Worm (Caenorhabditis elegans) whole organism, L3 larva: Measurements from ENCODE around the gene srh-129.
A peak's percentile ranks its signal among the peaks of the same experiment; 100 is the strongest.

Experiments used
- ZK546.5 ChIP-seq: sonication (generic microtip); optimal IDR thresholded peaks from 2 replicates; lab custom pipeline; 2017; ENCODE audit warnings: missing biosample characterization, missing genetic modification characterization
- ceh-16 ChIP-seq: sonication (generic microtip); optimal IDR thresholded peaks from 2 replicates; lab custom pipeline; 2017; ENCODE audit warnings: missing biosample characterization, missing genetic modification characterization
- daf-12 ChIP-seq: fragments of 150-350 bp; optimal IDR thresholded peaks from 2 replicates; lab custom pipeline; 2014; ENCODE audit warnings: missing biosample characterization, missing genetic modification reagents, missing genetic modification characterization
- egl-27 ChIP-seq: sonication (generic microtip); optimal IDR thresholded peaks from 4 replicates; lab custom pipeline; 2017; ENCODE audit warnings: missing biosample characterization, missing genetic modification reagents, missing genetic modification characterization
- egl-5 ChIP-seq: fragments of 150-350 bp; optimal IDR thresholded peaks from 2 replicates; lab custom pipeline; 2017; ENCODE audit warnings: missing biosample characterization, missing genetic modification reagents, missing genetic modification characterization, inconsistent platforms
- elt-1 ChIP-seq: fragments of 150-350 bp; optimal IDR thresholded peaks from 2 replicates; lab custom pipeline; 2014; ENCODE audit warnings: missing biosample characterization, missing genetic modification characterization
- elt-2 ChIP-seq: sonication (generic microtip); optimal IDR thresholded peaks from 2 replicates; lab custom pipeline; 2016; ENCODE audit warnings: missing genetic modification reagents, mild to moderate bottlenecking, missing genetic modification characterization, missing compliant biosample characterization
- elt-3 ChIP-seq, 3 experiments: fragments of 150-350 bp in 1 of 3; sonication (generic microtip) in 2 of 3; optimal IDR thresholded peaks; 2 replicates in 2 of 3; 4 replicates in 1 of 3; lab custom pipeline; 2014 to 2017; ENCODE audit warnings: missing biosample characterization in 3 of 3, missing genetic modification characterization in 3 of 3
- eor-1 ChIP-seq, 2 experiments: fragments of 150-350 bp; optimal IDR thresholded peaks; 2 replicates each; lab custom pipeline; 2014 to 2018; ENCODE audit warnings: missing biosample characterization in 2 of 2, missing genetic modification characterization in 2 of 2
- fos-1 ChIP-seq: fragments of 150-350 bp; optimal IDR thresholded peaks from 2 replicates; lab custom pipeline; 2014; ENCODE audit warnings: missing biosample characterization, missing genetic modification characterization
- jun-1 ChIP-seq: fragments of 150-350 bp; optimal IDR thresholded peaks from 2 replicates; lab custom pipeline; 2014; ENCODE audit warnings: missing biosample characterization, missing genetic modification reagents, missing genetic modification characterization
- lin-15B ChIP-seq: fragments of 150-350 bp; optimal IDR thresholded peaks from 2 replicates; lab custom pipeline; 2014; ENCODE audit warnings: missing biosample characterization, missing genetic modification characterization
- lin-39 ChIP-seq: fragments of 150-350 bp; optimal IDR thresholded peaks from 2 replicates; lab custom pipeline; 2018; ENCODE audit warnings: missing biosample characterization, missing genetic modification reagents, missing genetic modification characterization
- lsy-12 ChIP-seq: sonication (generic microtip); optimal IDR thresholded peaks from 2 replicates; lab custom pipeline; 2016; ENCODE audit warnings: mild to moderate bottlenecking, missing genetic modification characterization, missing compliant biosample characterization
- mdl-1 ChIP-seq: fragments of 150-350 bp; optimal IDR thresholded peaks from 2 replicates; lab custom pipeline; 2014; ENCODE audit warnings: missing biosample characterization, missing genetic modification characterization
- mml-1 ChIP-seq: fragments of 150-350 bp; sonication (generic microtip); optimal IDR thresholded peaks from 3 replicates; lab custom pipeline; 2014; ENCODE audit warnings: missing biosample characterization, missing genetic modification characterization
- nhr-11 ChIP-seq: fragments of 150-350 bp; optimal IDR thresholded peaks from 2 replicates; lab custom pipeline; 2014; ENCODE audit warnings: missing biosample characterization, missing genetic modification characterization
- nhr-25 ChIP-seq: sonication (generic microtip); optimal IDR thresholded peaks from 2 replicates; lab custom pipeline; 2017; ENCODE audit warnings: missing biosample characterization, missing genetic modification characterization
- nhr-43 ChIP-seq: sonication (generic microtip); optimal IDR thresholded peaks from 2 replicates; lab custom pipeline; 2016; ENCODE audit warnings: mild to moderate bottlenecking, missing genetic modification characterization, missing compliant biosample characterization; ENCODE audit not compliant: poor library complexity, severe bottlenecking
- nhr-67 ChIP-seq: fragments of 150-350 bp; optimal IDR thresholded peaks from 2 replicates; lab custom pipeline; 2014; ENCODE audit warnings: missing biosample characterization, missing genetic modification characterization
- nhr-77 ChIP-seq: fragments of 150-350 bp; optimal IDR thresholded peaks from 2 replicates; lab custom pipeline; 2014; ENCODE audit warnings: missing biosample characterization, missing genetic modification characterization
- pha-4 ChIP-seq: fragments of 150-350 bp; optimal IDR thresholded peaks from 2 replicates; lab custom pipeline; 2014; ENCODE audit warnings: missing biosample characterization, missing genetic modification reagents, missing genetic modification characterization
- pqm-1 ChIP-seq: fragments of 150-350 bp; optimal IDR thresholded peaks from 2 replicates; lab custom pipeline; 2017; ENCODE audit warnings: missing biosample characterization, missing genetic modification characterization, inconsistent platforms
- sea-2 ChIP-seq: fragments of 150-350 bp; sonication (generic microtip); optimal IDR thresholded peaks from 4 replicates; lab custom pipeline; 2014; ENCODE audit warnings: missing biosample characterization, missing genetic modification reagents, missing genetic modification characterization
- skn-1 ChIP-seq: fragments of 150-350 bp; optimal IDR thresholded peaks from 2 replicates; lab custom pipeline; 2014; ENCODE audit warnings: missing biosample characterization, missing genetic modification characterization
- snpc-4 ChIP-seq: fragments of 150-350 bp; optimal IDR thresholded peaks from 2 replicates; lab custom pipeline; 2014; ENCODE audit warnings: missing biosample characterization, missing genetic modification characterization
- tbx-2 ChIP-seq: sonication (generic microtip); optimal IDR thresholded peaks from 2 replicates; lab custom pipeline; 2016; ENCODE audit warnings: mild to moderate bottlenecking, missing genetic modification characterization, missing compliant biosample characterization
- unc-62 ChIP-seq: fragments of 150-350 bp; sonication (generic microtip); optimal IDR thresholded peaks from 4 replicates; lab custom pipeline; 2014; ENCODE audit warnings: missing biosample characterization, missing genetic modification reagents, missing genetic modification characterization
- zag-1 ChIP-seq: fragments of 150-350 bp; optimal IDR thresholded peaks from 2 replicates; lab custom pipeline; 2014; ENCODE audit warnings: missing biosample characterization, missing genetic modification characterization
- ztf-11 ChIP-seq: fragments of 150-350 bp; optimal IDR thresholded peaks from 2 replicates; lab custom pipeline; 2014; ENCODE audit warnings: missing biosample characterization, missing genetic modification characterization
- ztf-4 ChIP-seq: fragments of 150-350 bp; optimal IDR thresholded peaks from 2 replicates; lab custom pipeline; 2014; ENCODE audit warnings: missing biosample characterization, missing genetic modification characterization

The srh-129 gene

ce11 chrV:5119679-5120078, 24.0 kb downstream of the srh-129 start, which contains the start of gene sid-1:
TSS of gene sid-1 (plus strand) at chrV:5119970.
- peak; percentile 23 for TF ChIP-seq pqm-1 (tag; lab: Kevin White, UChicago)
- TF ChIP-seq elt-2 (tag; lab: Kevin White, UChicago): peak; percentile 76
- TF ChIP-seq pha-4 (tag; lab: Kevin White, UChicago): peak; percentile 27
- TF ChIP-seq unc-62 (GFP tag; lab: Kevin White, UChicago): no peak

ce11 chrV:5119109-5119508, 24.6 kb downstream of the srh-129 start, which contains the start of gene C04F5.9:
TSS of gene C04F5.9 (minus strand) at chrV:5119209.
- TF ChIP-seq mdl-1 (tag; lab: Kevin White, UChicago) (no peak), sea-2 (GFP tag; lab: Kevin White, UChicago) (no peak), pqm-1 (tag; lab: Kevin White, UChicago) (no peak), lin-39 (no peak), elt-3 (tag; optimal IDR thresholded peaks at IDR 0.05; lab: Kevin White, UChicago) (no peak), jun-1 (no peak), tbx-2 (tag; lab: Kevin White, UChicago) (no peak), ztf-11 (tag; lab: Kevin White, UChicago) (no peak), fos-1 (no peak), unc-62 (GFP tag; lab: Kevin White, UChicago) (no peak), egl-5 (no peak), ceh-16 (no peak), pha-4 (tag; lab: Kevin White, UChicago) (no peak)

- TF ChIP-seq tbx-2 (tag; lab: Kevin White, UChicago) (no peak), ztf-4 (no peak), nhr-11 (tag; lab: Kevin White, UChicago) (no peak), eor-1 (tag; optimal IDR thresholded peaks at IDR 0.05; lab: Kevin White, UChicago) (no peak), lsy-12 (tag; lab: Kevin White, UChicago) (no peak), snpc-4 (no peak), jun-1 (no peak), egl-27 (tag; lab: Kevin White, UChicago) (no peak), elt-2 (tag; lab: Kevin White, UChicago) (no peak), sea-2 (GFP tag; lab: Kevin White, UChicago) (no peak), nhr-25 (tag; lab: Kevin White, UChicago) (no peak), pqm-1 (tag; lab: Kevin White, UChicago) (no peak), lin-15B (tag; lab: Kevin White, UChicago) (no peak), ZK546.5 (no peak), skn-1 (no peak), nhr-77 (tag; lab: Kevin White, UChicago) (no peak), elt-1 (tag; lab: Kevin White, UChicago) (no peak), daf-12 (tag; lab: Kevin White, UChicago) (no peak), egl-5 (no peak), ceh-16 (no peak)
These were observed 30.0 kb downstream of the srh-129 start, which contains the start of gene C04F5.8 for ce11 chrV:5113654-5114053. TSS of gene C04F5.8 (minus strand) at chrV:5113754.

- no peak for TF ChIP-seq zag-1 (tag; lab: Kevin White, UChicago)
- TF ChIP-seq nhr-43 (tag; lab: Kevin White, UChicago): peak; percentile 63
- TF ChIP-seq, all 47 proteins: peak for 1
These were observed 33.0 kb downstream of the srh-129 start, which contains the start of gene ugt-63 for ce11 chrV:5110684-5111083. TSS of gene ugt-63 (minus strand) at chrV:5110772.

- TF ChIP-seq mml-1 (tag; lab: Kevin White, UChicago) (no peak), nhr-67 (tag; lab: Kevin White, UChicago) (no peak)
These were observed 35.9 kb downstream of the srh-129 start, which contains the start of gene srab-3 for ce11 chrV:5107816-5108215. TSS of gene srab-3 (minus strand) at chrV:5107916.

- TF ChIP-seq elt-3 (tag; optimal IDR thresholded peaks at IDR 0.05; lab: Kevin White, UChicago) (no peak), eor-1 (tag; optimal IDR thresholded peaks at IDR 0.05; lab: Kevin White, UChicago) (no peak), zag-1 (tag; lab: Kevin White, UChicago) (no peak)
These were observed 38.8 kb downstream of the srh-129 start, which contains the start of gene srab-2 for ce11 chrV:5104934-5105333. TSS of gene srab-2 (minus strand) at chrV:5105034.
